Fruit fly (Drosophila melanogaster) whole organism, embryonic: ENCODE data around the gene Argl.

Source experiments
- Ada2b ChIP-seq: fragments of 200-800 bp; sonication (Bioruptor generic); IDR thresholded peaks from 2 replicates; pipeline ENCODE4 v1.3.6; 2022; ENCODE audit warnings: missing biosample characterization, missing genetic modification characterization
- CG11504 ChIP-seq: fragments of 200-800 bp; sonication (Bioruptor generic); optimal IDR thresholded peaks from 3 replicates; lab custom pipeline; 2019; ENCODE audit warnings: missing biosample characterization, mild to moderate bottlenecking, missing genetic modification characterization, moderate library complexity
- CG11560 ChIP-seq: fragments of 200-800 bp; sonication (Bioruptor generic); IDR thresholded peaks from 3 replicates; pipeline ENCODE4 v1.3.6; 2022; ENCODE audit warnings: missing biosample characterization, missing genetic modification characterization
- CG12659 ChIP-seq: fragments of 200-800 bp; sonication (Bioruptor generic); optimal IDR thresholded peaks from 3 replicates; lab custom pipeline; 2017; ENCODE audit warnings: mild to moderate bottlenecking, missing biosample characterization, missing genetic modification reagents, missing genetic modification characterization
- CG12744 ChIP-seq: fragments of 200-800 bp; sonication (Bioruptor generic); optimal IDR thresholded peaks from 2 replicates; lab custom pipeline; 2016; ENCODE audit warnings: missing biosample characterization, missing genetic modification characterization
- CG13123 ChIP-seq: fragments of 200-800 bp; sonication (Bioruptor generic); optimal IDR thresholded peaks from 2 replicates; lab custom pipeline; 2016; ENCODE audit warnings: missing biosample characterization, missing genetic modification characterization
- CG13894 ChIP-seq: fragments of 200-800 bp; sonication (Bioruptor generic); optimal IDR thresholded peaks from 3 replicates; lab custom pipeline; 2018; ENCODE audit warnings: missing biosample characterization, mild to moderate bottlenecking, missing genetic modification characterization, moderate library complexity
- CG1602 ChIP-seq: fragments of 200-800 bp; sonication (Bioruptor generic); optimal IDR thresholded peaks from 3 replicates; lab custom pipeline; 2016; ENCODE audit warnings: missing biosample characterization, missing genetic modification characterization
- CG1603 ChIP-seq: fragments of 200-800 bp; sonication (Bioruptor generic); optimal IDR thresholded peaks from 2 replicates; lab custom pipeline; 2019; ENCODE audit warnings: missing biosample characterization, mild to moderate bottlenecking, missing genetic modification characterization, moderate library complexity
- CG16779 ChIP-seq: fragments of 200-800 bp; sonication (Bioruptor generic); IDR thresholded peaks from 2 replicates; pipeline ENCODE4 v1.3.6; 2022; ENCODE audit warnings: missing biosample characterization, missing genetic modification characterization
- CG16815 ChIP-seq: fragments of 200-800 bp; sonication (Bioruptor generic); optimal IDR thresholded peaks from 3 replicates; lab custom pipeline; 2017; ENCODE audit warnings: missing biosample characterization, mild to moderate bottlenecking, missing genetic modification characterization
- CG17385 ChIP-seq: fragments of 200-800 bp; sonication (Bioruptor generic); optimal IDR thresholded peaks from 3 replicates; lab custom pipeline; 2018; ENCODE audit warnings: missing biosample characterization, mild to moderate bottlenecking, missing genetic modification characterization
- CG18011 ChIP-seq: fragments of 200-800 bp; sonication (Bioruptor generic); optimal IDR thresholded peaks from 2 replicates; lab custom pipeline; 2017; ENCODE audit warnings: missing biosample characterization, missing genetic modification characterization, mild to moderate bottlenecking, moderate library complexity, missing genotype
- CG18599 ChIP-seq: fragments of 200-800 bp; sonication (Bioruptor generic); optimal IDR thresholded peaks from 3 replicates; lab custom pipeline; 2017; ENCODE audit warnings: missing biosample characterization, missing genetic modification characterization, mild to moderate bottlenecking, moderate library complexity, missing genetic modification reagents
- CG2129 ChIP-seq: fragments of 200-800 bp; sonication (Bioruptor generic); IDR thresholded peaks from 2 replicates; pipeline ENCODE4 v1.3.6; 2022; ENCODE audit warnings: missing biosample characterization, missing genetic modification characterization; ENCODE audit not compliant: partially characterized antibody
- CG2889 ChIP-seq: fragments of 200-800 bp; sonication (Bioruptor generic); IDR thresholded peaks from 3 replicates; pipeline ENCODE4 v1.3.6; 2022; ENCODE audit warnings: missing biosample characterization, missing genetic modification characterization
- CG34422 ChIP-seq: fragments of 200-800 bp; sonication (Bioruptor generic); IDR thresholded peaks from 3 replicates; pipeline ENCODE4 v1.3.6; 2022; ENCODE audit warnings: missing biosample characterization, missing genetic modification characterization
- CG6254 ChIP-seq: fragments of 200-800 bp; sonication (Bioruptor generic); optimal IDR thresholded peaks from 3 replicates; lab custom pipeline; 2017; ENCODE audit warnings: mild to moderate bottlenecking, missing biosample characterization, missing genetic modification reagents, missing genetic modification characterization
- CG7556 ChIP-seq: fragments of 200-800 bp; sonication (Bioruptor generic); optimal IDR thresholded peaks from 2 replicates; lab custom pipeline; 2017; ENCODE audit warnings: missing biosample characterization, mild to moderate bottlenecking, missing genetic modification characterization
- CG8089 ChIP-seq: fragments of 200-800 bp; sonication (Bioruptor generic); optimal IDR thresholded peaks from 3 replicates; lab custom pipeline; 2016; ENCODE audit warnings: missing biosample characterization, missing genetic modification characterization
- CG8765 ChIP-seq: fragments of 200-800 bp; sonication (Bioruptor generic); IDR thresholded peaks from 2 replicates; pipeline ENCODE4 v1.3.6; 2022; ENCODE audit warnings: missing biosample characterization, missing genetic modification characterization
- CrebB ChIP-seq: fragments of 200-800 bp; sonication (Bioruptor generic); optimal IDR thresholded peaks from 3 replicates; lab custom pipeline; 2018; ENCODE audit warnings: missing biosample characterization, mild to moderate bottlenecking, missing genetic modification characterization
- Dad ChIP-seq: fragments of 200-800 bp; sonication (Bioruptor generic); optimal IDR thresholded peaks from 3 replicates; lab custom pipeline; 2016; ENCODE audit warnings: missing biosample characterization, missing genetic modification characterization
- Dref ChIP-seq: fragments of 200-800 bp; sonication (Bioruptor generic); IDR thresholded peaks from 2 replicates; pipeline ENCODE4 v1.3.6; 2022; ENCODE audit warnings: missing biosample characterization, missing genetic modification characterization
- Ets97D ChIP-seq: fragments of 200-800 bp; sonication (Bioruptor generic); optimal IDR thresholded peaks from 3 replicates; lab custom pipeline; 2016; ENCODE audit warnings: missing biosample characterization, missing genetic modification characterization
- H15 ChIP-seq: fragments of 200-800 bp; sonication (Bioruptor generic); IDR thresholded peaks from 3 replicates; pipeline ENCODE4 v1.3.6; 2022; ENCODE audit warnings: missing biosample characterization, missing genetic modification characterization
- HLH54F ChIP-seq: fragments of 200-800 bp; sonication (Bioruptor generic); optimal IDR thresholded peaks from 3 replicates; lab custom pipeline; 2016; ENCODE audit warnings: missing biosample characterization, missing genetic modification characterization
- Hmx ChIP-seq: fragments of 200-800 bp; sonication (Bioruptor generic); optimal IDR thresholded peaks from 2 replicates; lab custom pipeline; 2016; ENCODE audit warnings: missing biosample characterization, missing genetic modification characterization
- Max ChIP-seq: fragments of 200-800 bp; sonication (Bioruptor generic); optimal IDR thresholded peaks from 2 replicates; lab custom pipeline; 2016; ENCODE audit warnings: missing biosample characterization, mild to moderate bottlenecking, missing genetic modification characterization
- NC2α ChIP-seq: fragments of 200-800 bp; sonication (Bioruptor generic); optimal IDR thresholded peaks from 2 replicates; lab custom pipeline; 2016; ENCODE audit warnings: missing biosample characterization, missing genetic modification characterization
- Nf-YC ChIP-seq: fragments of 200-800 bp; optimal IDR thresholded peaks from 3 replicates; lab custom pipeline; 2019; ENCODE audit warnings: missing biosample characterization, mild to moderate bottlenecking, missing genetic modification characterization, moderate library complexity
- Ravus ChIP-seq: fragments of 200-800 bp; sonication (Bioruptor generic); IDR thresholded peaks from 2 replicates; pipeline ENCODE4 v1.3.6; 2022; ENCODE audit warnings: missing biosample characterization, missing genetic modification characterization
- Rfx ChIP-seq: fragments of 200-800 bp; sonication (Bioruptor generic); IDR thresholded peaks from 2 replicates; pipeline ENCODE4 v1.3.6; 2022; ENCODE audit warnings: missing biosample characterization, missing genetic modification characterization
- YL-1 ChIP-seq: fragments of 200-800 bp; sonication (Bioruptor generic); optimal IDR thresholded peaks from 3 replicates; lab custom pipeline; 2017; ENCODE audit warnings: missing biosample characterization, mild to moderate bottlenecking, missing genetic modification characterization
- ara ChIP-seq: fragments of 200-800 bp; sonication (Bioruptor generic); IDR thresholded peaks from 2 replicates; pipeline ENCODE4 v1.3.6; 2022; ENCODE audit warnings: missing biosample characterization, missing genetic modification characterization
- danr ChIP-seq: fragments of 200-800 bp; sonication (Bioruptor generic); IDR thresholded peaks from 2 replicates; pipeline ENCODE4 v1.3.6; 2022; ENCODE audit warnings: missing biosample characterization, missing genetic modification characterization
- dati ChIP-seq: fragments of 200-800 bp; sonication (Bioruptor generic); IDR thresholded peaks from 2 replicates; pipeline ENCODE4 v1.3.6; 2022; ENCODE audit warnings: missing biosample characterization, missing genetic modification characterization
- exex ChIP-seq: fragments of 200-800 bp; sonication (Bioruptor generic); optimal IDR thresholded peaks from 4 replicates; lab custom pipeline; 2018; ENCODE audit warnings: missing biosample characterization, mild to moderate bottlenecking, missing genetic modification characterization, moderate library complexity
- fru ChIP-seq: fragments of >200 bp; optimal IDR thresholded peaks from 2 replicates; lab custom pipeline; 2017
- gt ChIP-seq: fragments of 200-800 bp; sonication (Bioruptor generic); IDR thresholded peaks from 2 replicates; pipeline ENCODE4 v1.3.6; 2022; ENCODE audit warnings: missing biosample characterization, missing genetic modification characterization
- ham ChIP-seq: fragments of 200-800 bp; sonication (Bioruptor generic); IDR thresholded peaks from 2 replicates; pipeline ENCODE4 v1.3.6; 2022; ENCODE audit warnings: missing biosample characterization, missing genetic modification characterization
- jing ChIP-seq: fragments of 200-800 bp; sonication (Bioruptor generic); optimal IDR thresholded peaks from 2 replicates; lab custom pipeline; 2018; ENCODE audit warnings: missing biosample characterization, mild to moderate bottlenecking, missing genetic modification characterization
- lab ChIP-seq: fragments of 200-800 bp; sonication (Bioruptor generic); optimal IDR thresholded peaks from 3 replicates; lab custom pipeline; 2017; ENCODE audit warnings: missing biosample characterization, missing genetic modification characterization, mild to moderate bottlenecking, moderate library complexity, missing genetic modification reagents
- mam ChIP-seq: fragments of 200-800 bp; sonication (Bioruptor generic); optimal IDR thresholded peaks from 3 replicates; lab custom pipeline; 2016; ENCODE audit warnings: missing biosample characterization, missing genetic modification characterization
- onecut ChIP-seq: fragments of 200-800 bp; sonication (Bioruptor generic); IDR thresholded peaks from 2 replicates; pipeline ENCODE4 v1.3.6; 2022; ENCODE audit warnings: missing biosample characterization, missing genetic modification characterization
- p53 ChIP-seq: fragments of 200-800 bp; sonication (Bioruptor generic); optimal IDR thresholded peaks from 2 replicates; lab custom pipeline; 2016; ENCODE audit warnings: missing biosample characterization, missing genetic modification characterization
- pfk ChIP-seq: fragments of 200-800 bp; sonication (Bioruptor generic); optimal IDR thresholded peaks from 2 replicates; lab custom pipeline; 2018; ENCODE audit warnings: missing biosample characterization, mild to moderate bottlenecking, missing genetic modification characterization, moderate library complexity
- pnt ChIP-seq: fragments of 200-800 bp; sonication (Bioruptor generic); optimal IDR thresholded peaks from 3 replicates; lab custom pipeline; 2016; ENCODE audit warnings: missing biosample characterization, missing genetic modification characterization
- sima ChIP-seq: fragments of 200-800 bp; sonication (Bioruptor generic); optimal IDR thresholded peaks from 2 replicates; lab custom pipeline; 2016; ENCODE audit warnings: missing biosample characterization, missing genetic modification characterization
- sqz ChIP-seq: fragments of 200-800 bp; sonication (Bioruptor generic); optimal IDR thresholded peaks from 3 replicates; lab custom pipeline; 2018; ENCODE audit warnings: missing biosample characterization, mild to moderate bottlenecking, missing genetic modification characterization
- zen ChIP-seq: fragments of 200-800 bp; sonication (Bioruptor generic); optimal IDR thresholded peaks from 3 replicates; lab custom pipeline; 2018; ENCODE audit warnings: missing biosample characterization, mild to moderate bottlenecking, missing genetic modification characterization, moderate library complexity

Gene Argl

DNA sequence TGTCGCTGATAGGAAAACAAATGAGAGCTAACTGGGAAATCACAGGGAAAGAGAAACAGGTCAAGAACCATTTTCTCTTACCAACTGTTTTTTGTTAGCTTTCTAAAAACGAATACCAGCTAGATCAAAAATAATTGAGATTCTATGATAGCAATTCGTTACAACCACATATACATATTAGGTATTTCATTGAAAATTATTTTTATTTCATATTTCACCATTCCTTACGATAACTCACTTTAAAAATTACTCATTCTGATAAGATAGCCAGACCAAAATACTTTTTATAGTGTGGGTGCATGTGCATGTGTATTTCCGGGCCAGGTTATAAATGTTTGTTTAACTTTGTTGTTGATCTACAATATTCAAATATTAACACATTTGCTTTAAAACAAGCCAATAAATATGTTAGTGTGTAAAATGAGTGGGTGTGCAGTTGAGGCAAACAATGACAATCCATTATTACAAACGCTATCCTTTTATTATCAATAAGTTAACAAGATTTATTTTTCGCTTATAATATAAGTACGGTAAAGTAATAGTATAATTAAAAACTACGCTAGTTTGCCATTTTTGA is 4.0 kb downstream of the Argl start (continued):
- TF ChIP-seq CG8765 (GFP tag; lab: Robert Waterston, UW) (no peak), CG13894 (tag; lab: Kevin White, UChicago) (no peak), zen (no peak), Dad (GFP tag; lab: Kevin White, UChicago) (no peak), CG16779 (GFP tag; lab: Robert Waterston, UW) (no peak), CG2889 (no peak), p53 (no peak), pfk (GFP tag; lab: Kevin White, UChicago) (no peak), Rfx (GFP tag; lab: Robert Waterston, UW) (no peak), ham (GFP tag; lab: Robert Waterston, UW) (no peak), jing (GFP tag; lab: Kevin White, UChicago) (no peak), lab (peak; percentile 39), Ada2b (GFP tag; lab: Robert Waterston, UW) (no peak), Max (GFP tag; lab: Kevin White, UChicago) (no peak), H15 (GFP tag; lab: Robert Waterston, UW) (no peak), CG6254 (GFP tag; lab: Kevin White, UChicago) (no peak), CG17385 (GFP tag; lab: Kevin White, UChicago) (no peak)

DNA sequence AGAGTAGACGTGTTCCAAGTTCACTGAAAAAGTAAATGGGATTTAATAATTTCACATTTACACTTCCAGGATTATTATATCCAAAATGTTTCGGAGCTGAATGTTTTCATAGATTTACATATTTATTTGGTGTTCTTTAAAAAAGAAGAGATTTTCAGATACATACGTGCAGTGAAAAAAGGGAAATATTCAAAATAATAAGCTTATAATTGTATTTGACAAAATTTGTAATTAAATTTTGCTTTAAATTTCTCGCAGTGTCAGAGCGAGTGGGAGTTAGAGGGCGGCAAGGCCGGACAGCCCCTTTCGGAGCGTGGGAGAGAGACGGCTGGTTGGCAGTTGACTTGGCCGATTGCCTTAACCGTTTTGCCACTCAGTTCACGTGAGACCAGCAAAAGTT is 4.9 kb downstream of the Argl start, which contains the start of gene Tsp29Fb:
Gene Tsp29Fb (plus strand): TSS at position 388 of the 400 bp plus-strand sequence.
- TF ChIP-seq Ravus (no peak), Dref (GFP tag; lab: Robert Waterston, UW) (no peak), CG18599 (GFP tag; lab: Kevin White, UChicago) (peak; percentile 92), NC2α (GFP tag; lab: Kevin White, UChicago) (no peak), CG8765 (GFP tag; lab: Robert Waterston, UW) (no peak), CG16815 (peak; percentile 40), CG12659 (GFP tag; lab: Kevin White, UChicago) (peak; percentile 86), CG34422 (GFP tag; lab: Robert Waterston, UW) (no peak), exex (peak; percentile 41), CG8089 (GFP tag; lab: Kevin White, UChicago) (peak; percentile 4), CG11560 (tag; lab: Robert Waterston, UW) (no peak; the same call in 2 of the 3 replicates), sqz (GFP tag; lab: Kevin White, UChicago) (no peak), Hmx (GFP tag; lab: Kevin White, UChicago) (peak; percentile 50), CG1602 (GFP tag; lab: Kevin White, UChicago) (peak; percentile 49), CG12744 (peak; percentile 29), onecut (GFP tag; lab: Robert Waterston, UW) (peak; percentile 31), gt (GFP tag; lab: Robert Waterston, UW) (no peak), YL-1 (GFP tag; lab: Kevin White, UChicago) (no peak), sima (no peak), CG1603 (peak; percentile 36), danr (GFP tag; lab: Robert Waterston, UW) (no peak), Ets97D (GFP tag; lab: Kevin White, UChicago) (no peak), pnt (GFP tag; lab: Kevin White, UChicago) (peak; percentile 28), CG6254 (GFP tag; lab: Kevin White, UChicago) (no peak), CrebB (tag; lab: Kevin White, UChicago) (peak; percentile 52), CG2129 (no peak), dati (GFP tag; lab: Robert Waterston, UW) (no peak), ara (GFP tag; lab: Robert Waterston, UW) (peak; percentile 45; the same call in 1 of the 2 replicates), mam (GFP tag; lab: Kevin White, UChicago) (peak; percentile 61), CG11504 (tag; lab: Kevin White, UChicago) (peak; percentile 86), CG13123 (GFP tag; lab: Kevin White, UChicago) (no peak), CG7556 (peak; percentile 84), HLH54F (GFP tag; lab: Kevin White, UChicago) (peak; percentile 36), fru (lab: Kevin White, UChicago) (no peak), Nf-YC (tag; lab: Kevin White, UChicago) (peak; percentile 75), CG18011 (GFP tag; lab: Kevin White, UChicago) (peak; percentile 39)
